Fruit fly (Drosophila melanogaster): ENCODE measurements around the gene IFT57.

DNA sequence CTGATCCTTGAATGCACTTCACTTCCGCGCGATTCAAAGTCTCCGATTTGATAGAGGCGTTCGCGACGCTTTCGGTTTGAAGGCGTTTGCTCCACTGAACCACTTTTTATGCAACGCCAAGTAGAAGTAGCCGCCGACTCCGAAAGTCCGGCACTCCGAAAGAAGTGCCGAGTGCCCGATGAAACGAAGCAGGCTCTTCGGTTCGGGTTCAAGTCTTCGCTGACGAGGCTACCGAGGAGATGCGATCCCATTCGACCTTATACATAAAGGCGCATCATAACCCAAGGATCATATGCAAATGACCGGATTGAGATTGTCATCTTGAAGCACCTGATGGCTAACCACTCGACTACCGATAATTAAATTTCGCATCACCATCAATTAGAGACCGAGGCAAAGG is 39.6 kb upstream of the IFT57 start, which contains the start of gene CG15414:
- TF ChIP-seq CTCF (optimal IDR thresholded peaks at IDR 0.05) (peak; percentile 22 to 31), CG8478 (optimal IDR thresholded peaks at IDR 0.05) (no peak)
